Worm (Caenorhabditis elegans) whole organism, late embryonic: ENCODE data around the gene bub-3.

Source experiments
- K02D7.2 ChIP-seq: sonication (generic microtip); optimal IDR thresholded peaks from 2 replicates; lab custom pipeline; 2017; ENCODE audit warnings: mild to moderate bottlenecking, missing genetic modification characterization, missing compliant biosample characterization
- ceh-19 ChIP-seq: fragments of 200-800 bp; sonication (Bioruptor generic); optimal IDR thresholded peaks from 2 replicates; lab custom pipeline; 2018; ENCODE audit warnings: mild to moderate bottlenecking, missing genetic modification characterization, missing compliant biosample characterization
- ceh-22 ChIP-seq: sonication (generic microtip); optimal IDR thresholded peaks from 2 replicates; lab custom pipeline; 2017; ENCODE audit warnings: missing biosample characterization, missing genetic modification characterization
- ceh-24 ChIP-seq: sonication (generic microtip); optimal IDR thresholded peaks from 2 replicates; lab custom pipeline; 2016; ENCODE audit warnings: mild to moderate bottlenecking, missing genetic modification characterization, missing compliant biosample characterization
- ceh-31 ChIP-seq: sonication (generic microtip); optimal IDR thresholded peaks from 2 replicates; lab custom pipeline; 2016; ENCODE audit warnings: missing genetic modification characterization, missing compliant biosample characterization
- ceh-34 ChIP-seq: sonication (generic microtip); optimal IDR thresholded peaks from 2 replicates; lab custom pipeline; 2016; ENCODE audit warnings: mild to moderate bottlenecking, missing genetic modification characterization, missing compliant biosample characterization
- ceh-9 ChIP-seq: sonication (generic microtip); optimal IDR thresholded peaks from 2 replicates; lab custom pipeline; 2016; ENCODE audit warnings: mild to moderate bottlenecking, missing genetic modification characterization, inconsistent platforms, missing compliant biosample characterization
- dmd-4 ChIP-seq: sonication (generic microtip); optimal IDR thresholded peaks from 2 replicates; lab custom pipeline; 2016; ENCODE audit warnings: borderline replicate concordance, missing genetic modification characterization, missing compliant biosample characterization
- dve-1 ChIP-seq: sonication (generic microtip); optimal IDR thresholded peaks from 2 replicates; lab custom pipeline; 2017; ENCODE audit warnings: antibody characterized with exemption, mild to moderate bottlenecking, missing genetic modification characterization, missing compliant biosample characterization
- elt-2 ChIP-seq: sonication (generic microtip); optimal IDR thresholded peaks from 2 replicates; lab custom pipeline; 2016; ENCODE audit warnings: missing genetic modification reagents, missing genetic modification characterization, missing compliant biosample characterization
- elt-4 ChIP-seq: sonication (generic microtip); optimal IDR thresholded peaks from 2 replicates; lab custom pipeline; 2016; ENCODE audit warnings: missing genetic modification characterization, missing compliant biosample characterization
- fkh-10 ChIP-seq: fragments of 150-350 bp; optimal IDR thresholded peaks from 2 replicates; lab custom pipeline; 2014; ENCODE audit warnings: missing biosample characterization, missing genetic modification reagents, missing genetic modification characterization
- hlh-13 ChIP-seq: fragments of 200-800 bp; sonication (Bioruptor generic); optimal IDR thresholded peaks from 2 replicates; lab custom pipeline; 2018; ENCODE audit warnings: mild to moderate bottlenecking, missing genetic modification characterization, missing compliant biosample characterization
- hlh-30 ChIP-seq: sonication (generic microtip); optimal IDR thresholded peaks from 2 replicates; lab custom pipeline; 2017; ENCODE audit warnings: antibody characterized with exemption, missing genetic modification characterization, missing compliant biosample characterization; ENCODE audit not compliant: insufficient read depth
- hlh-8 ChIP-seq: sonication (generic microtip); optimal IDR thresholded peaks from 2 replicates; lab custom pipeline; 2016; ENCODE audit warnings: missing genotype, missing genetic modification characterization, missing compliant biosample characterization
- lin-11 ChIP-seq: fragments of 200-800 bp; sonication (Bioruptor generic); optimal IDR thresholded peaks from 2 replicates; lab custom pipeline; 2018; ENCODE audit warnings: mild to moderate bottlenecking, missing genetic modification characterization, missing compliant biosample characterization
- nfya-1 ChIP-seq: sonication (generic microtip); optimal IDR thresholded peaks from 2 replicates; lab custom pipeline; 2017; ENCODE audit warnings: missing genetic modification characterization, mild to moderate bottlenecking, missing compliant biosample characterization, antibody characterized with exemption, moderate library complexity
- nhr-232 ChIP-seq: sonication (generic microtip); optimal IDR thresholded peaks from 2 replicates; lab custom pipeline; 2016; ENCODE audit warnings: missing genetic modification characterization, missing compliant biosample characterization
- npax-4 ChIP-seq: sonication (generic microtip); optimal IDR thresholded peaks from 2 replicates; lab custom pipeline; 2016; ENCODE audit warnings: missing genetic modification characterization, missing compliant biosample characterization
- odd-2 ChIP-seq: sonication (generic microtip); optimal IDR thresholded peaks from 2 replicates; lab custom pipeline; 2017; ENCODE audit warnings: antibody characterized with exemption, mild to moderate bottlenecking, missing genetic modification characterization, missing compliant biosample characterization
- pag-3 ChIP-seq: sonication (generic microtip); optimal IDR thresholded peaks from 2 replicates; lab custom pipeline; 2016; ENCODE audit warnings: missing compliant biosample characterization, missing genetic modification characterization, borderline replicate concordance
- pat-9 ChIP-seq: fragments of 200-800 bp; sonication (Bioruptor generic); optimal IDR thresholded peaks from 2 replicates; lab custom pipeline; 2018; ENCODE audit warnings: mild to moderate bottlenecking, missing genetic modification characterization, moderate library complexity, missing compliant biosample characterization
- ref-2 ChIP-seq: sonication (generic microtip); optimal IDR thresholded peaks from 2 replicates; lab custom pipeline; 2016; ENCODE audit warnings: missing genetic modification characterization, missing compliant biosample characterization
- sox-2 ChIP-seq: fragments of 200-800 bp; sonication (Bioruptor generic); IDR thresholded peaks from 2 replicates; pipeline ENCODE4 v1.3.6; 2022; ENCODE audit warnings: missing genetic modification reagents, missing genetic modification characterization, missing compliant biosample characterization
- sox-4 ChIP-seq: sonication (generic microtip); optimal IDR thresholded peaks from 2 replicates; lab custom pipeline; 2017; ENCODE audit warnings: mild to moderate bottlenecking, missing genetic modification characterization, inconsistent platforms, missing compliant biosample characterization
- syd-9 ChIP-seq: sonication (generic microtip); optimal IDR thresholded peaks from 2 replicates; lab custom pipeline; 2016; ENCODE audit warnings: mild to moderate bottlenecking, missing genetic modification characterization, moderate library complexity, missing compliant biosample characterization
- tbx-2 ChIP-seq: sonication (generic microtip); optimal IDR thresholded peaks from 2 replicates; lab custom pipeline; 2016; ENCODE audit warnings: missing genetic modification characterization, missing compliant biosample characterization
- tbx-7 ChIP-seq: sonication (generic microtip); optimal IDR thresholded peaks from 2 replicates; lab custom pipeline; 2016; ENCODE audit warnings: missing genotype, missing genetic modification characterization, missing compliant biosample characterization
- unc-3 ChIP-seq, 2 experiments: fragments of 200-800 bp in 1 of 2; sonication (Bioruptor generic) in 1 of 2; sonication (generic microtip) in 1 of 2; conservative IDR thresholded peaks in 1 of 2; optimal IDR thresholded peaks in 1 of 2; 2 replicates each; pipeline versions ENCODE4 v1.3.6 to Lab custom; 2016 to 2022; ENCODE audit warnings: missing compliant biosample characterization in 2 of 2, missing genetic modification characterization in 2 of 2, missing genetic modification reagents in 1 of 2
- unc-42 ChIP-seq: sonication (generic microtip); optimal IDR thresholded peaks from 2 replicates; lab custom pipeline; 2016; ENCODE audit warnings: missing genotype, missing genetic modification characterization, missing compliant biosample characterization
- unc-55 ChIP-seq: sonication (generic microtip); optimal IDR thresholded peaks from 2 replicates; lab custom pipeline; 2017; ENCODE audit warnings: missing biosample characterization, missing genetic modification reagents, missing genetic modification characterization
- unc-86 ChIP-seq: sonication (generic microtip); optimal IDR thresholded peaks from 2 replicates; lab custom pipeline; 2016; ENCODE audit warnings: missing genetic modification characterization, missing compliant biosample characterization

The bub-3 gene

ce11 chrII:13725793-13726192, at the start of gene bub-3, which contains the start of gene Y54G9A.7:
Gene bub-3, plus strand, starts transcription at chrII:13726062.
Gene Y54G9A.7, minus strand, starts transcription at chrII:13725799.
- no peak for TF ChIP-seq sox-4 (tag; lab: Kevin White, UChicago)
- no peak for TF ChIP-seq pag-3 (tag; lab: Kevin White, UChicago)
- peak; percentile 23 for TF ChIP-seq unc-42 (tag; lab: Kevin White, UChicago)
- TF ChIP-seq lin-11 = no peak
- TF ChIP-seq hlh-8 (tag; lab: Kevin White, UChicago) = no peak

ce11 chrII:13677927-13678326, 47.9 kb upstream of the bub-3 start:
- TF ChIP-seq hlh-13 (GFP tag; lab: Kevin White, UChicago) = no peak
- TF ChIP-seq tbx-2 (tag; lab: Kevin White, UChicago) = no peak
- no peak for TF ChIP-seq npax-4
- TF ChIP-seq ceh-34 (tag; lab: Kevin White, UChicago) = no peak
- no peak for TF ChIP-seq tbx-7
- TF ChIP-seq ceh-31 (tag; lab: Kevin White, UChicago) = no peak
- TF ChIP-seq pat-9 = no peak
- no peak for TF ChIP-seq syd-9 (tag; lab: Kevin White, UChicago)
- TF ChIP-seq K02D7.2 (tag; lab: Kevin White, UChicago) = no peak
- TF ChIP-seq unc-42 (tag; lab: Kevin White, UChicago) = no peak
- TF ChIP-seq, all 69 proteins: peak for 0

- TF ChIP-seq ref-2 (peak; percentile 10), dve-1 (no peak)
- TF ChIP-seq, all 69 proteins: peak for 1
Observed at ce11 chrII:13678555-13679119, 47.2 kb upstream of the bub-3 start.

DNA sequence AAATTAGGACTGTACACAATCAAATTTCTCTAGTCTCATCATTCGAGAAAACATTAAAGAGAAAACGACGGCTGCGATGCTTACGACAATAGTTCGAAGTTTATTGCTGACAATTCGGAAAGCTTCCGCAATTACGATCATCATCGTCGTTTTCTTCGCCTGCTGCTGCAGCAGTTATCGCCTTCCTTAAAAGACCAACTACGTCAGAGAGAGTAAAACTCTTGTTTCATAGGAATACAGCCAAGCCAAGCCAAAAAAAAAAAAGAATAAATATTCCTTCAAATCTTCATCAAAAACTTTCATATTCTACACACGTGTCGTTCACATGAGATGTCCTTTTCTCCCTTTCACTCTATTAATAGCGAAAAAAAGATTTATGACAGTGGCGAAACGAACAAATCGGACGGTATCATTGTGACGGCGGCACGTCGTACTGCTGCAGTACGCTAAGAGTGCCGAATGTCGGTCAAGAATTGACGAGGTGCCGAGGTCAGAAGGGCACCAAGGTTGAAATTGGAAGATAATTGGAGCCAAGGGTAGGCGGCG, 46.0 kb upstream of the bub-3 start:
- TF ChIP-seq elt-2 (tag; lab: Kevin White, UChicago) = no peak

- TF ChIP-seq dmd-4 (tag; lab: Kevin White, UChicago) (no peak), nhr-232 (tag; lab: Kevin White, UChicago) (no peak), ceh-22 (tag; lab: Kevin White, UChicago) (no peak), odd-2 (tag; lab: Kevin White, UChicago) (no peak), tbx-7 (no peak), ceh-19 (GFP tag; lab: Kevin White, UChicago) (no peak), syd-9 (tag; lab: Kevin White, UChicago) (no peak), ref-2 (no peak), sox-2 (GFP tag; lab: Robert Waterston, UW) (no peak), unc-86 (tag; lab: Kevin White, UChicago) (no peak), elt-4 (tag; lab: Kevin White, UChicago) (no peak), unc-55 (no peak), hlh-30 (tag; lab: Kevin White, UChicago) (no peak), ceh-9 (no peak), unc-3 (GFP tag; conservative IDR thresholded peaks at IDR 0.05; lab: Robert Waterston, UW) (no peak), unc-3 (tag; optimal IDR thresholded peaks at IDR 0.05; lab: Kevin White, UChicago) (no peak)
Observed at ce11 chrII:13681063-13681462, 44.8 kb upstream of the bub-3 start.

ce11 chrII:13685581-13685980, 40.3 kb upstream of the bub-3 start:
- TF ChIP-seq fkh-10 (GFP tag; lab: Kevin White, UChicago) (no peak), nhr-232 (tag; lab: Kevin White, UChicago) (no peak), nfya-1 (tag; lab: Kevin White, UChicago) (no peak), ceh-24 (no peak)
